Worm (Caenorhabditis elegans) whole organism, L1 larva: ENCODE measurements around the gene E01G4.5.

Experiments used
- C16A3.4 ChIP-seq: fragments of 150-350 bp; optimal IDR thresholded peaks from 2 replicates; lab custom pipeline; 2014; ENCODE audit warnings: missing biosample characterization, missing genetic modification characterization
- aha-1 ChIP-seq: fragments of 150-350 bp; optimal IDR thresholded peaks from 2 replicates; lab custom pipeline; 2014; ENCODE audit warnings: missing biosample characterization, missing genetic modification characterization
- egl-27 ChIP-seq, 2 experiments: fragments of 150-350 bp in 1 of 2; sonication (generic microtip); optimal IDR thresholded peaks; 3 replicates each; lab custom pipeline; 2017 to 2018; ENCODE audit warnings: missing biosample characterization in 2 of 2, missing genetic modification characterization in 2 of 2, missing genetic modification reagents in 2 of 2
- lin-39 ChIP-seq: fragments of 150-350 bp; optimal IDR thresholded peaks from 2 replicates; lab custom pipeline; 2014; ENCODE audit warnings: missing biosample characterization, missing genetic modification reagents, missing genetic modification characterization
- nhr-11 ChIP-seq: fragments of 150-350 bp; optimal IDR thresholded peaks from 2 replicates; lab custom pipeline; 2014; ENCODE audit warnings: missing biosample characterization, missing genetic modification characterization
- nhr-20 ChIP-seq: sonication (generic microtip); optimal IDR thresholded peaks from 2 replicates; lab custom pipeline; 2016; ENCODE audit warnings: mild to moderate bottlenecking, missing genetic modification characterization, missing compliant biosample characterization
- nhr-90 ChIP-seq: sonication (generic microtip); optimal IDR thresholded peaks from 2 replicates; lab custom pipeline; 2016; ENCODE audit warnings: mild to moderate bottlenecking, missing genetic modification characterization, missing compliant biosample characterization; ENCODE audit not compliant: poor library complexity
- pag-3 ChIP-seq: sonication (generic microtip); optimal IDR thresholded peaks from 2 replicates; lab custom pipeline; 2017; ENCODE audit warnings: missing genetic modification characterization, mild to moderate bottlenecking, missing compliant biosample characterization, antibody characterized with exemption, borderline replicate concordance; ENCODE audit not compliant: insufficient read depth
- snpc-4 ChIP-seq: fragments of 150-350 bp; optimal IDR thresholded peaks from 2 replicates; lab custom pipeline; 2014; ENCODE audit warnings: missing biosample characterization, missing genetic modification characterization
- xbp-1 ChIP-seq: sonication (generic microtip); optimal IDR thresholded peaks from 2 replicates; lab custom pipeline; 2016; ENCODE audit warnings: missing genetic modification characterization, missing compliant biosample characterization
- zag-1 ChIP-seq: fragments of 150-350 bp; optimal IDR thresholded peaks from 2 replicates; lab custom pipeline; 2014; ENCODE audit warnings: missing biosample characterization, missing genetic modification characterization
- ztf-11 ChIP-seq, 2 experiments: sonication (generic microtip); optimal IDR thresholded peaks; 2 replicates each; lab custom pipeline; 2016 to 2017; ENCODE audit warnings: missing genetic modification characterization in 2 of 2, missing biosample characterization in 1 of 2, missing compliant biosample characterization in 1 of 2

DNA sequence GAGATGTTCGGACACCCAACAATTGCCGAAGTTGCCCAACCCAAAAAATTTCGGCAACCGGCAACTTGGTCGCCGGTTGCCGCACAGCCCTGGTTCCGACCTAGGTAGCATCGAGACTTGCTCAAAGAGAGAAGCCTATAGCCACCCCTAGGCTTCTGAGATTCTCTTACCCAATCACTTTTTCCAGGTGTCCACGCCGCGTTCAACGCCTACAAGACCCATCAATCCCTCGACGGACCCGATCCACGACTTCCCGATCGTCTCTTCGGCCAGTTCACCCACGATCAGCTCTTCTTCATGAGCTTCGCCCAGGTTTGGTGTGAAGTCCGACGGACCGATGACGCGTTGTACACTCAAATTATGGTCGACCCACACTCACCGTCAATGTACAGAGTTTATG lies 43.6 kb downstream of the E01G4.5 start:
- TF ChIP-seq pag-3 (tag; lab: Kevin White, UChicago) (no peak), xbp-1 (tag; lab: Kevin White, UChicago) (no peak), zag-1 (tag; lab: Kevin White, UChicago) (no peak), aha-1 (tag; lab: Kevin White, UChicago) (no peak), snpc-4 (tag; lab: Kevin White, UChicago) (no peak), C16A3.4 (no peak), ztf-11 (tag; optimal IDR thresholded peaks at IDR 0.05; lab: Kevin White, UChicago) (no peak), nhr-11 (tag; lab: Kevin White, UChicago) (no peak), lin-39 (tag; lab: Kevin White, UChicago) (no peak), nhr-20 (tag; lab: Kevin White, UChicago) (no peak), nhr-90 (tag; lab: Kevin White, UChicago) (no peak), egl-27 (tag; optimal IDR thresholded peaks at IDR 0.05; lab: Kevin White, UChicago) (no peak)
